Worm (Caenorhabditis elegans) whole organism, late embryonic: ENCODE measurements around the gene pigg-1.

ENCODE experiments used
- C08G9.2 ChIP-seq: sonication (generic microtip); optimal IDR thresholded peaks from 2 replicates; lab custom pipeline; 2016; ENCODE audit warnings: mild to moderate bottlenecking, missing genetic modification characterization, moderate library complexity, missing compliant biosample characterization
- K09A11.1 ChIP-seq: sonication (generic microtip); optimal IDR thresholded peaks from 2 replicates; lab custom pipeline; 2017; ENCODE audit warnings: antibody characterized with exemption, mild to moderate bottlenecking, missing genetic modification characterization, missing compliant biosample characterization; ENCODE audit not compliant: insufficient read depth
- ahr-1 ChIP-seq: sonication (generic microtip); optimal IDR thresholded peaks from 2 replicates; lab custom pipeline; 2016; ENCODE audit warnings: missing genetic modification characterization, missing compliant biosample characterization
- ceh-19 ChIP-seq: fragments of 200-800 bp; sonication (Bioruptor generic); optimal IDR thresholded peaks from 2 replicates; lab custom pipeline; 2018; ENCODE audit warnings: mild to moderate bottlenecking, missing genetic modification characterization, missing compliant biosample characterization
- ceh-2 ChIP-seq: sonication (generic microtip); optimal IDR thresholded peaks from 2 replicates; lab custom pipeline; 2016; ENCODE audit warnings: missing genotype, missing genetic modification characterization, missing compliant biosample characterization
- ceh-22 ChIP-seq: sonication (generic microtip); optimal IDR thresholded peaks from 2 replicates; lab custom pipeline; 2017; ENCODE audit warnings: missing biosample characterization, missing genetic modification characterization
- ceh-24 ChIP-seq: sonication (generic microtip); optimal IDR thresholded peaks from 2 replicates; lab custom pipeline; 2016; ENCODE audit warnings: mild to moderate bottlenecking, missing genetic modification characterization, missing compliant biosample characterization
- ceh-31 ChIP-seq: sonication (generic microtip); optimal IDR thresholded peaks from 2 replicates; lab custom pipeline; 2016; ENCODE audit warnings: missing genetic modification characterization, missing compliant biosample characterization
- ceh-6 ChIP-seq: fragments of 200-800 bp; sonication (Bioruptor generic); optimal IDR thresholded peaks from 2 replicates; lab custom pipeline; 2018; ENCODE audit warnings: mild to moderate bottlenecking, missing genetic modification characterization, missing compliant biosample characterization
- ceh-9 ChIP-seq: sonication (generic microtip); optimal IDR thresholded peaks from 2 replicates; lab custom pipeline; 2016; ENCODE audit warnings: mild to moderate bottlenecking, missing genetic modification characterization, inconsistent platforms, missing compliant biosample characterization
- che-1 ChIP-seq: sonication (generic microtip); optimal IDR thresholded peaks from 2 replicates; lab custom pipeline; 2016; ENCODE audit warnings: mild to moderate bottlenecking, missing genetic modification characterization, missing compliant biosample characterization
- dmd-4 ChIP-seq: sonication (generic microtip); optimal IDR thresholded peaks from 2 replicates; lab custom pipeline; 2016; ENCODE audit warnings: borderline replicate concordance, missing genetic modification characterization, missing compliant biosample characterization
- dve-1 ChIP-seq: sonication (generic microtip); optimal IDR thresholded peaks from 2 replicates; lab custom pipeline; 2017; ENCODE audit warnings: antibody characterized with exemption, mild to moderate bottlenecking, missing genetic modification characterization, missing compliant biosample characterization
- elt-2 ChIP-seq: sonication (generic microtip); optimal IDR thresholded peaks from 2 replicates; lab custom pipeline; 2016; ENCODE audit warnings: missing genetic modification reagents, missing genetic modification characterization, missing compliant biosample characterization
- ets-4 ChIP-seq: sonication (generic microtip); optimal IDR thresholded peaks from 2 replicates; lab custom pipeline; 2016; ENCODE audit warnings: missing genetic modification characterization, missing compliant biosample characterization
- eyg-1 ChIP-seq: sonication (generic microtip); optimal IDR thresholded peaks from 2 replicates; lab custom pipeline; 2016; ENCODE audit warnings: missing genotype, missing genetic modification characterization, missing compliant biosample characterization
- fkh-10 ChIP-seq: fragments of 150-350 bp; optimal IDR thresholded peaks from 2 replicates; lab custom pipeline; 2014; ENCODE audit warnings: missing biosample characterization, missing genetic modification reagents, missing genetic modification characterization
- hlh-13 ChIP-seq: fragments of 200-800 bp; sonication (Bioruptor generic); optimal IDR thresholded peaks from 2 replicates; lab custom pipeline; 2018; ENCODE audit warnings: mild to moderate bottlenecking, missing genetic modification characterization, missing compliant biosample characterization
- hlh-30 ChIP-seq: sonication (generic microtip); optimal IDR thresholded peaks from 2 replicates; lab custom pipeline; 2017; ENCODE audit warnings: antibody characterized with exemption, missing genetic modification characterization, missing compliant biosample characterization; ENCODE audit not compliant: insufficient read depth
- hlh-8 ChIP-seq: sonication (generic microtip); optimal IDR thresholded peaks from 2 replicates; lab custom pipeline; 2016; ENCODE audit warnings: missing genotype, missing genetic modification characterization, missing compliant biosample characterization
- lim-6 ChIP-seq: sonication (generic microtip); optimal IDR thresholded peaks from 2 replicates; lab custom pipeline; 2016; ENCODE audit warnings: missing genetic modification characterization, missing compliant biosample characterization
- madf-2 ChIP-seq: sonication (generic microtip); optimal IDR thresholded peaks from 2 replicates; lab custom pipeline; 2017; ENCODE audit warnings: missing genetic modification characterization, missing compliant biosample characterization
- mec-3 ChIP-seq: sonication (generic microtip); optimal IDR thresholded peaks from 2 replicates; lab custom pipeline; 2016; ENCODE audit warnings: borderline replicate concordance, missing genetic modification characterization, missing compliant biosample characterization
- nfya-1 ChIP-seq: sonication (generic microtip); optimal IDR thresholded peaks from 2 replicates; lab custom pipeline; 2017; ENCODE audit warnings: missing genetic modification characterization, mild to moderate bottlenecking, missing compliant biosample characterization, antibody characterized with exemption, moderate library complexity
- npax-4 ChIP-seq: sonication (generic microtip); optimal IDR thresholded peaks from 2 replicates; lab custom pipeline; 2016; ENCODE audit warnings: missing genetic modification characterization, missing compliant biosample characterization
- pag-3 ChIP-seq: sonication (generic microtip); optimal IDR thresholded peaks from 2 replicates; lab custom pipeline; 2016; ENCODE audit warnings: missing compliant biosample characterization, missing genetic modification characterization, borderline replicate concordance
- pat-9 ChIP-seq: fragments of 200-800 bp; sonication (Bioruptor generic); optimal IDR thresholded peaks from 2 replicates; lab custom pipeline; 2018; ENCODE audit warnings: mild to moderate bottlenecking, missing genetic modification characterization, moderate library complexity, missing compliant biosample characterization
- pax-1 ChIP-seq: fragments of 150-350 bp; optimal IDR thresholded peaks from 2 replicates; lab custom pipeline; 2014; ENCODE audit warnings: missing biosample characterization, missing genetic modification characterization
- pqm-1 ChIP-seq: sonication (generic microtip); optimal IDR thresholded peaks from 2 replicates; lab custom pipeline; 2016; ENCODE audit warnings: missing genetic modification characterization, missing compliant biosample characterization
- ref-2 ChIP-seq: sonication (generic microtip); optimal IDR thresholded peaks from 2 replicates; lab custom pipeline; 2016; ENCODE audit warnings: missing genetic modification characterization, missing compliant biosample characterization
- syd-9 ChIP-seq: sonication (generic microtip); optimal IDR thresholded peaks from 2 replicates; lab custom pipeline; 2016; ENCODE audit warnings: mild to moderate bottlenecking, missing genetic modification characterization, moderate library complexity, missing compliant biosample characterization
- tbx-2 ChIP-seq: sonication (generic microtip); optimal IDR thresholded peaks from 2 replicates; lab custom pipeline; 2016; ENCODE audit warnings: missing genetic modification characterization, missing compliant biosample characterization
- tbx-7 ChIP-seq: sonication (generic microtip); optimal IDR thresholded peaks from 2 replicates; lab custom pipeline; 2016; ENCODE audit warnings: missing genotype, missing genetic modification characterization, missing compliant biosample characterization
- unc-86 ChIP-seq: sonication (generic microtip); optimal IDR thresholded peaks from 2 replicates; lab custom pipeline; 2016; ENCODE audit warnings: missing genetic modification characterization, missing compliant biosample characterization

pigg-1 gene

DNA sequence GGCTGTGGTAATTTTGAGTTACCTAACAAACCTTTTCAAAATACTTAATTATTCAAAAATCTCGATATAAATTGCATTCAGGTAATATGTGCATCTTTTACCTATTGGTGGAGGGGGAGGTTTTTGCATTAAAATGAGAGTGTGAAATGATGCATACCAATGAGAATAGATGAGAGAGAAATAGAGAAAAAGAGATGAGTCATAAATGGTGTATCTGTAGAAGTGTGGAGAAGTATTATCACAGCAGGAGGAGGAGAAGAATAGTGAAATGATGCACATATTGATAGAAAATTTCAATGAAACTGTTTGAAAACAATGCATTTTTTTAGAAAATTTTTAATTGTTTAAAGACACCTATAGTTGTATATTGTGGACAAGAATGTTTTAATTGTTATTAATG is 40.4 kb upstream of the pigg-1 start:
- TF ChIP-seq npax-4 (no peak), eyg-1 (tag; lab: Kevin White, UChicago) (no peak), tbx-7 (tag; lab: Kevin White, UChicago) (no peak), ceh-2 (no peak), C08G9.2 (tag; lab: Kevin White, UChicago) (no peak), pat-9 (tag; lab: Kevin White, UChicago) (no peak), ref-2 (tag; lab: Kevin White, UChicago) (no peak), dve-1 (tag; lab: Kevin White, UChicago) (no peak), ceh-19 (GFP tag; lab: Kevin White, UChicago) (no peak), pqm-1 (tag; lab: Kevin White, UChicago) (no peak)

- TF ChIP-seq unc-86 (no peak), hlh-8 (no peak), C08G9.2 (tag; lab: Kevin White, UChicago) (no peak), ets-4 (tag; lab: Kevin White, UChicago) (no peak), elt-2 (tag; lab: Kevin White, UChicago) (no peak), ceh-24 (tag; lab: Kevin White, UChicago) (no peak), nfya-1 (no peak), ceh-22 (tag; lab: Kevin White, UChicago) (no peak), syd-9 (tag; lab: Kevin White, UChicago) (no peak), pag-3 (tag; lab: Kevin White, UChicago) (no peak), che-1 (tag; lab: Kevin White, UChicago) (no peak), madf-2 (tag; lab: Kevin White, UChicago) (no peak), npax-4 (no peak), ahr-1 (tag; lab: Kevin White, UChicago) (no peak)
- TF ChIP-seq, all 69 proteins: peak for 0
These were observed 39.5 kb upstream of the pigg-1 start for ce11 chrII:8639553-8639952.

ce11 chrII:8637615-8638014 is 37.5 kb upstream of the pigg-1 start, which contains the start of gene vab-9:
vab-9 (minus strand) TSS chrII:8637715.
- TF ChIP-seq K09A11.1 (tag; lab: Kevin White, UChicago): no peak
- no peak for TF ChIP-seq fkh-10 (GFP tag; lab: Kevin White, UChicago)
- TF ChIP-seq ceh-9: no peak
- no peak for TF ChIP-seq tbx-2 (tag; lab: Kevin White, UChicago)
- no peak for TF ChIP-seq ref-2 (tag; lab: Kevin White, UChicago)

DNA sequence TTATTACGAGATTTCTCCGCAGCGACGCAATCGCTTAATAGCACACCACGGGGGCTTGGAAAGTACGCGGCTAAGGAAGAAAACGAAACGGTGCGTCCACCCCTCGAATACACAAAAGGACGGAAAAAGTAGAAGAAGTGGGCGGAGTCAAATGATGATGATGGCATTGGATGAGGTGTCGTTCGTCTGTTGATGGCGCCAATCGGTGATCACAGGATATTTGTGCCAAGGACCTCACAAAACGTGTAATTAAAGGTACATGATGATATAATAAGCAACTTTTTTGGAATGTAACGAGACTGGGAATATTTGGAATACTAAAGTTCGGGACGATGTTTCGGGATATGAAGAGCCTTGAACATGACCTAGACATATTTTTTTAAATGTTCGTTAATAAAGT is 34.3 kb upstream of the pigg-1 start, which contains the start of gene cutl-12:
cutl-12 (minus strand) TSS at position 101 of the 400 bp plus-strand sequence.
- TF ChIP-seq che-1 (tag; lab: Kevin White, UChicago) (no peak), hlh-13 (no peak), C08G9.2 (tag; lab: Kevin White, UChicago) (no peak), dmd-4 (tag; lab: Kevin White, UChicago) (no peak), npax-4 (no peak), unc-86 (no peak), hlh-30 (tag; lab: Kevin White, UChicago) (no peak), lim-6 (tag; lab: Kevin White, UChicago) (no peak), ceh-6 (GFP tag; lab: Kevin White, UChicago) (no peak), mec-3 (tag; lab: Kevin White, UChicago) (no peak), tbx-7 (tag; lab: Kevin White, UChicago) (no peak), ceh-31 (no peak), pax-1 (tag; lab: Kevin White, UChicago) (no peak)
- TF ChIP-seq, all 69 proteins: peak for 0

- TF ChIP-seq madf-2 (tag; lab: Kevin White, UChicago): no peak
- TF ChIP-seq, all 69 proteins: peak for 0
These were observed 31.7 kb upstream of the pigg-1 start for ce11 chrII:8631766-8632165.
